Fruit fly (Drosophila melanogaster): ENCODE measurements around the gene Ugt35E1.

DNA sequence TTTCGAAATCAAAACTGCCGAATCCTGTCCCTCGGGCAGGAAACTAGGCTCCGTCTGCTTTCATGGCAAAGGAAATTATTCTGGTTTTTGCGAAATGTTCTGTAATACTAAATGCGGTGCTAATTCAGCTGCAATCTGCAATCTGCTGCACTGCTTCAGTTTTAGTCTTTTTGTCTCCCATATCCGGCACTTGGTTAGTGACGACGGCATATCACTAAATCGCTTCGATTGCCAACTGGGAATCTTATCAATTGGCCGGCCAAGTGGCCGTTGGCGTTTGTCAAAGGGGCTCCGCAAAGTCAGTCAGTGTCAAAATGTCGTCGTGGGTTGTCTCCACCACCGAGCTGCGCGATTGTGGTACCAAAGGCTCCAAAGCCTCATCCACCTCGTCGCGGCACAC lies 29.9 kb upstream of the Ugt35E1 start, which contains the start of gene CG18577:
- TF ChIP-seq Ets21C (GFP tag; optimal IDR thresholded peaks at IDR 0.05): no peak
- no peak for TF ChIP-seq CG3919 (GFP tag; optimal IDR thresholded peaks at IDR 0.05)
- no peak for TF ChIP-seq fd85E (GFP tag; optimal IDR thresholded peaks at IDR 0.05)
- TF ChIP-seq cyc (GFP tag; optimal IDR thresholded peaks at IDR 0.05): no peak
- no peak for TF ChIP-seq svp (GFP tag)
- no peak for TF ChIP-seq Hr39 (GFP tag; optimal IDR thresholded peaks at IDR 0.05)
- no peak for TF ChIP-seq CG8632 (GFP tag; optimal IDR thresholded peaks at IDR 0.05)
- TF ChIP-seq net (GFP tag; optimal IDR thresholded peaks at IDR 0.05): no peak
